Worm (Caenorhabditis elegans) whole organism, late embryonic: Measurements from ENCODE around the gene mec-14.

ENCODE experiments used
- F13H6.1 ChIP-seq: sonication (generic microtip); optimal IDR thresholded peaks from 2 replicates; lab custom pipeline; 2016; ENCODE audit warnings: missing genetic modification characterization, missing compliant biosample characterization
- ama-1 ChIP-seq: fragments of 150-350 bp; optimal IDR thresholded peaks from 2 replicates; lab custom pipeline; 2014
- ceh-30 ChIP-seq: fragments of 150-350 bp; optimal IDR thresholded peaks from 2 replicates; lab custom pipeline; 2014; ENCODE audit warnings: missing biosample characterization, missing genetic modification characterization
- ceh-9 ChIP-seq: sonication (generic microtip); optimal IDR thresholded peaks from 2 replicates; lab custom pipeline; 2016; ENCODE audit warnings: mild to moderate bottlenecking, missing genetic modification characterization, inconsistent platforms, missing compliant biosample characterization
- dve-1 ChIP-seq: sonication (generic microtip); optimal IDR thresholded peaks from 2 replicates; lab custom pipeline; 2017; ENCODE audit warnings: antibody characterized with exemption, mild to moderate bottlenecking, missing genetic modification characterization, missing compliant biosample characterization
- elt-2 ChIP-seq: sonication (generic microtip); optimal IDR thresholded peaks from 2 replicates; lab custom pipeline; 2016; ENCODE audit warnings: missing genetic modification reagents, missing genetic modification characterization, missing compliant biosample characterization
- fkh-10 ChIP-seq: fragments of 150-350 bp; optimal IDR thresholded peaks from 2 replicates; lab custom pipeline; 2014; ENCODE audit warnings: missing biosample characterization, missing genetic modification reagents, missing genetic modification characterization
- odd-2 ChIP-seq: sonication (generic microtip); optimal IDR thresholded peaks from 2 replicates; lab custom pipeline; 2017; ENCODE audit warnings: antibody characterized with exemption, mild to moderate bottlenecking, missing genetic modification characterization, missing compliant biosample characterization
- pax-1 ChIP-seq: fragments of 150-350 bp; optimal IDR thresholded peaks from 2 replicates; lab custom pipeline; 2014; ENCODE audit warnings: missing biosample characterization, missing genetic modification characterization
- pqm-1 ChIP-seq: sonication (generic microtip); optimal IDR thresholded peaks from 2 replicates; lab custom pipeline; 2016; ENCODE audit warnings: missing genetic modification characterization, missing compliant biosample characterization
- pros-1 ChIP-seq: fragments of 150-350 bp; optimal IDR thresholded peaks from 2 replicates; lab custom pipeline; 2014; ENCODE audit warnings: missing biosample characterization, missing genetic modification reagents, missing genetic modification characterization
- sox-4 ChIP-seq: sonication (generic microtip); optimal IDR thresholded peaks from 2 replicates; lab custom pipeline; 2017; ENCODE audit warnings: mild to moderate bottlenecking, missing genetic modification characterization, inconsistent platforms, missing compliant biosample characterization
- unc-86 ChIP-seq: sonication (generic microtip); optimal IDR thresholded peaks from 2 replicates; lab custom pipeline; 2016; ENCODE audit warnings: missing genetic modification characterization, missing compliant biosample characterization
- zip-5 ChIP-seq: sonication (generic microtip); optimal IDR thresholded peaks from 2 replicates; lab custom pipeline; 2016; ENCODE audit warnings: missing genetic modification characterization, missing compliant biosample characterization

ce11 chrIII:7153747-7154238, 39.0 kb downstream of the mec-14 start, which contains the start of gene ogt-1:
- TF ChIP-seq ama-1 (lab: Kevin White, UChicago) (no peak), pqm-1 (tag; lab: Kevin White, UChicago) (no peak), pros-1 (tag; lab: Kevin White, UChicago) (no peak), ceh-9 (tag; lab: Kevin White, UChicago) (no peak), ceh-30 (tag; lab: Kevin White, UChicago) (no peak), pax-1 (tag; lab: Kevin White, UChicago) (peak; percentile 79), dve-1 (tag; lab: Kevin White, UChicago) (peak; percentile 12), unc-86 (tag; lab: Kevin White, UChicago) (no peak), fkh-10 (GFP tag; lab: Kevin White, UChicago) (no peak), elt-2 (tag; lab: Kevin White, UChicago) (no peak), sox-4 (tag; lab: Kevin White, UChicago) (no peak), odd-2 (tag; lab: Kevin White, UChicago) (no peak), zip-5 (tag; lab: Kevin White, UChicago) (no peak), F13H6.1 (no peak)
